Fruit fly (Drosophila melanogaster): ENCODE results near the gene CG34049.

CG34049 gene

DNA sequence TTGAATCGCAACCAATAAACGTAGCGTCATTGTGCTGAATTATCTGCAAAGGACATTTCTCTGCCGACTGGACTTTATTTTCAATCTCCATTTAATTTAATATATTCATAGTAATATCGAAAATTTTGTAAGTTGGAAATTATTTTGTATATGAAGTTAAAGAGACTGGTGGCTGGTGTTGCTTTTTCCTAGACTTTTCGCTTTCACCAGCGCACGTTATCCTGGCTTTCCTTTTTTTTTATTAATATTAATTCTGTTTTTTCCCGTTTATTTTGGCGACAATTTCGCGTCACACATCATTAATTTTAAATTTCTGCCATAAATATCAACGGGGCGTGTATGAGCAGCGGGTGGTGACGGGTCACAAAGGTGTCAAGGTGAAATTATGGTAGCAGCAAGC is at the start of gene CG34049:
Gene CG34049, minus strand, starts transcription at position 101 of the 400 bp plus-strand sequence.
- no peak for TF ChIP-seq svp (GFP tag)
- no peak for TF ChIP-seq Eip78C (GFP tag)
- TF ChIP-seq CG34406 (GFP tag; optimal IDR thresholded peaks at IDR 0.05): no peak
- no peak for TF ChIP-seq esn (GFP tag; optimal IDR thresholded peaks at IDR 0.05)
- no peak for TF ChIP-seq topi (GFP tag; optimal IDR thresholded peaks at IDR 0.05)
- no peak for TF ChIP-seq eg (GFP tag; IDR thresholded peaks at IDR 0.05)
- no peak for TF ChIP-seq Eip93F (GFP tag; optimal IDR thresholded peaks at IDR 0.05)
- TF ChIP-seq fd59A (GFP tag; optimal IDR thresholded peaks at IDR 0.05): no peak
- TF ChIP-seq CG3032 (tag; optimal IDR thresholded peaks at IDR 0.05): no peak
- no peak for TF ChIP-seq CG8632 (GFP tag; optimal IDR thresholded peaks at IDR 0.05)
- TF ChIP-seq acj6 (GFP tag; optimal IDR thresholded peaks at IDR 0.05): no peak
- TF ChIP-seq CG4318 (GFP tag; optimal IDR thresholded peaks at IDR 0.05): no peak
- TF ChIP-seq Gug (GFP tag; IDR thresholded peaks at IDR 0.05): no peak
- no peak for TF ChIP-seq CG6808 (GFP tag; optimal IDR thresholded peaks at IDR 0.05)
- no peak for TF ChIP-seq CG3919 (GFP tag; optimal IDR thresholded peaks at IDR 0.05)

DNA sequence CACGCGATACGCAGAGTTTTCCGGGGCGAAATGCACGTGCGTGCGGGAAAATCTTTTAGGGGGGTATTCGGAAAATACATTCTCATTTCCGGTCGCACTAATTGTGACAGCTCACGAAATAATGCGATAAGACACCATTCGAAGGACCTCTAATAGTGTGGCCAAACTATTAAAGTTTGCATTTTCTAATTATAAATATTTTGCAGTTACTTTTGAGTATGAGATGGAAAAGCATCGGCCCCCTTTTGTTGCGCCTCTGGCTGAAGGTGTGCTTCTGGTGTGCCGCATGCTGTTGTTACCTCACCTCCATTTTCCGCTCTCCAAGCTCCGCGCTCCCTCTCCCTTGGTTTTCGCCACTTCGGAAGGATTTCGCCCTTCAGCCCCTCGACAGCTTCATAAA is 49.0 kb upstream of the CG34049 start:
- TF ChIP-seq eg (GFP tag; IDR thresholded peaks at IDR 0.05) (no peak), Hr39 (GFP tag; optimal IDR thresholded peaks at IDR 0.05) (no peak), dsx (GFP tag; optimal IDR thresholded peaks at IDR 0.05; ENCODE audit: poor library complexity, severe bottlenecking) (no peak), Eip93F (GFP tag; optimal IDR thresholded peaks at IDR 0.05) (no peak), cyc (GFP tag; optimal IDR thresholded peaks at IDR 0.05) (no peak), CG32006 (GFP tag; optimal IDR thresholded peaks at IDR 0.05) (peak; percentile 6), CG6808 (GFP tag; optimal IDR thresholded peaks at IDR 0.05) (no peak), Smox (GFP tag; optimal IDR thresholded peaks at IDR 0.05) (no peak), CG11762 (GFP tag; optimal IDR thresholded peaks at IDR 0.05; ENCODE audit: insufficient read depth) (no peak)

DNA sequence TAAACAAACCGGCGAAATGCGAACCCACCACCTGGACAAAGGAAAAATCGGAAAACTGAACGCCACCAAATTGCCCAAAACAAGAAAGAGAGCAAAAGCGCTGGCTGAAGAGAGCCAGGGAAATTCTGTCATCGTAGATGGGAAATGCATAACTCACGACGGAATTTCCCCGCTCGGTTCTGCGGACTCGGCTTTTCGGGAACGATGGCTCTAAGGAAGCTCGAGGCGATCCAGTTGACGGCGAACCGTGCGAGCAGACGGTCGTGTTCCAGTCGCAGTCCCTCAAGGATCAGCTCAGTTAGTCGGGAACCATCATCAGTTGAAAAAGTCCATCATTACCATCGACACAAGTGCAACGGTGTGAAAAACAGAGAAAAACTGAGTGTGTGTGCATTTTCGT is 46.3 kb upstream of the CG34049 start, which contains the start of gene eys:
Gene eys, plus strand, starts transcription at position 232 of the 400 bp plus-strand sequence.
- TF ChIP-seq CG32006 (GFP tag; optimal IDR thresholded peaks at IDR 0.05) (no peak), Met (GFP tag; optimal IDR thresholded peaks at IDR 0.05) (no peak), spab (GFP tag; optimal IDR thresholded peaks at IDR 0.05) (no peak), Hr39 (GFP tag; optimal IDR thresholded peaks at IDR 0.05) (no peak), CG9139 (GFP tag; optimal IDR thresholded peaks at IDR 0.05) (no peak), fd85E (GFP tag; optimal IDR thresholded peaks at IDR 0.05) (no peak), OdsH (GFP tag; optimal IDR thresholded peaks at IDR 0.05) (no peak), Hr4 (GFP tag; optimal IDR thresholded peaks at IDR 0.05) (no peak), Sox102F (GFP tag; optimal IDR thresholded peaks at IDR 0.05) (no peak)

DNA sequence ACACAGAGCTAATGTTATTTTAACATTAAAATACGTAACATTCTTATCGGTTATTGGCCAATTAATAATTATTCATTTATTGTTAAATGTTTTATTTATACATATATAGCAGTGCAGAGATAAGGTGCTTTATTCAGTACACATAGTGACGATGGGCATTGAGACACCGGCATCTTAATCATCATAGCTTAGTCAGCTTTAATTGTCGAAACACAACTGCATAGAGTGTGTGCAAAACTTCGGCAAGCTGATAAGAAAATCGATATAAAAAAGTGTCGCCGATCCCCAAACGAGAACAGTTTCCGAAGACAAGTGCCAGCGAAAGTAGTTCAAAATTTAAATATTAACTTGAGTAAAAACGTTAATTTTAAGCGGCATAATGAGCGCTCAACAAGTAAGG is 42.5 kb upstream of the CG34049 start, which contains the start of gene CG16995:
Gene CG16995, plus strand, starts transcription at position 301 of the 400 bp plus-strand sequence.
- no peak for TF ChIP-seq dsx (GFP tag; optimal IDR thresholded peaks at IDR 0.05; ENCODE audit: poor library complexity, severe bottlenecking)
- TF ChIP-seq vri (GFP tag; optimal IDR thresholded peaks at IDR 0.05): no peak
- TF ChIP-seq CG4318 (GFP tag; optimal IDR thresholded peaks at IDR 0.05): no peak
- TF ChIP-seq Eip78C (GFP tag): no peak
- no peak for TF ChIP-seq lz (GFP tag; optimal IDR thresholded peaks at IDR 0.05)
- TF ChIP-seq fd59A (GFP tag; optimal IDR thresholded peaks at IDR 0.05): no peak
- no peak for TF ChIP-seq CG1621 (tag; optimal IDR thresholded peaks at IDR 0.05)
- TF ChIP-seq salr (GFP tag; optimal IDR thresholded peaks at IDR 0.05): no peak
- TF ChIP-seq CG8632 (GFP tag; optimal IDR thresholded peaks at IDR 0.05): no peak
- no peak for TF ChIP-seq Ets21C (GFP tag; optimal IDR thresholded peaks at IDR 0.05)
- TF ChIP-seq CG6276 (GFP tag; optimal IDR thresholded peaks at IDR 0.05): no peak
- TF ChIP-seq svp (GFP tag): no peak
- TF ChIP-seq CG8119 (GFP tag; IDR thresholded peaks at IDR 0.05): no peak
- TF ChIP-seq dac (GFP tag; optimal IDR thresholded peaks at IDR 0.05): no peak

All from whole organism, prepupa.